Fruit fly (Drosophila melanogaster) whole organism, wandering third instar larva: ENCODE measurements around the gene CG33483.

ENCODE experiments used
- Abd-B ChIP-seq: fragments of >200 bp; optimal IDR thresholded peaks from 2 replicates; lab custom pipeline; 2017; ENCODE audit warnings: missing biosample characterization, missing genetic modification characterization
- CG32264 ChIP-seq: fragments of 200-800 bp; sonication (Bioruptor generic); optimal IDR thresholded peaks from 2 replicates; lab custom pipeline; 2016; ENCODE audit warnings: missing biosample characterization, missing genetic modification characterization
- CG9705 ChIP-seq: fragments of 200-800 bp; sonication (Bioruptor generic); optimal IDR thresholded peaks from 2 replicates; lab custom pipeline; 2018; ENCODE audit warnings: missing biosample characterization, mild to moderate bottlenecking, missing genetic modification characterization
- CrebA ChIP-seq: fragments of 200-800 bp; sonication (Bioruptor generic); optimal IDR thresholded peaks from 2 replicates; lab custom pipeline; 2016; ENCODE audit warnings: missing biosample characterization, mild to moderate bottlenecking, missing genetic modification characterization, borderline replicate concordance
- Dfd ChIP-seq: fragments of >200 bp; optimal IDR thresholded peaks from 2 replicates; lab custom pipeline; 2017; ENCODE audit warnings: missing biosample characterization, missing genetic modification characterization
- Dif ChIP-seq: fragments of 200-275, 200-300 bp; sonication (Bioruptor generic); optimal IDR thresholded peaks from 2 replicates; lab custom pipeline; 2018; ENCODE audit warnings: missing biosample characterization, missing genetic modification characterization; ENCODE audit not compliant: partially characterized antibody
- GATAd ChIP-seq: sonication (Bioruptor generic); optimal IDR thresholded peaks from 2 replicates; lab custom pipeline; 2016; ENCODE audit warnings: missing biosample characterization, missing genetic modification characterization
- HLH106 ChIP-seq: fragments of 200-800 bp; optimal IDR thresholded peaks from 3 replicates; lab custom pipeline; 2019; ENCODE audit warnings: missing biosample characterization, mild to moderate bottlenecking, missing genetic modification characterization, moderate library complexity
- Hnf4 ChIP-seq: fragments of 200-800 bp; sonication (Bioruptor generic); optimal IDR thresholded peaks from 2 replicates; lab custom pipeline; 2016; ENCODE audit warnings: missing biosample characterization, mild to moderate bottlenecking, missing genetic modification characterization
- Hr78 ChIP-seq: fragments of >200 bp; optimal IDR thresholded peaks from 2 replicates; lab custom pipeline; 2017; ENCODE audit warnings: missing biosample characterization, missing genetic modification characterization
- Mio ChIP-seq: sonication (Bioruptor generic); optimal IDR thresholded peaks from 2 replicates; lab custom pipeline; 2016; ENCODE audit warnings: missing biosample characterization, missing genetic modification characterization
- Myc ChIP-seq: fragments of >200 bp; optimal IDR thresholded peaks from 2 replicates; lab custom pipeline; 2017
- N ChIP-seq: fragments of >200 bp; optimal IDR thresholded peaks from 2 replicates; lab custom pipeline; 2018; ENCODE audit warnings: missing biosample characterization, missing external identifiers, missing genetic modification characterization
- OdsH ChIP-seq: fragments of 200-800 bp; sonication (Bioruptor generic); optimal IDR thresholded peaks from 2 replicates; lab custom pipeline; 2016; ENCODE audit warnings: missing biosample characterization, mild to moderate bottlenecking, missing genetic modification characterization
- Sp1 ChIP-seq: fragments of 200-800 bp; sonication (Bioruptor generic); optimal IDR thresholded peaks from 3 replicates; lab custom pipeline; 2019; ENCODE audit warnings: missing biosample characterization, mild to moderate bottlenecking, missing genetic modification characterization, moderate library complexity
- Vsx2 ChIP-seq: fragments of 200-300, 225-300 bp; sonication (Bioruptor generic); optimal IDR thresholded peaks from 2 replicates; lab custom pipeline; 2018; ENCODE audit warnings: missing biosample characterization, missing genetic modification characterization; ENCODE audit not compliant: partially characterized antibody
- br ChIP-seq: fragments of 200-800 bp; sonication (Bioruptor generic); optimal IDR thresholded peaks from 2 replicates; lab custom pipeline; 2016; ENCODE audit warnings: missing biosample characterization, missing genetic modification characterization
- brk ChIP-seq: fragments of 200-800 bp; sonication (Bioruptor generic); optimal IDR thresholded peaks from 2 replicates; lab custom pipeline; 2016; ENCODE audit warnings: missing biosample characterization, mild to moderate bottlenecking, missing genetic modification characterization
- dl ChIP-seq, 2 experiments: fragments of 175-275, 200-275 bp in 1 of 2; fragments of 200-275 bp in 1 of 2; sonication (Bioruptor generic); optimal IDR thresholded peaks; lab custom pipeline; 2018; ENCODE audit warnings: mild to moderate bottlenecking in 2 of 2, missing biosample characterization in 2 of 2, missing genetic modification characterization in 2 of 2, moderate library complexity in 2 of 2; ENCODE audit not compliant: partially characterized antibody in 2 of 2, insufficient read depth in 1 of 2
- dmrt93B ChIP-seq: fragments of 200-800 bp; sonication (Bioruptor generic); optimal IDR thresholded peaks from 2 replicates; lab custom pipeline; 2018; ENCODE audit warnings: missing biosample characterization, mild to moderate bottlenecking, missing genetic modification characterization
- ey ChIP-seq: fragments of 200-800 bp; sonication (Bioruptor generic); optimal IDR thresholded peaks from 2 replicates; lab custom pipeline; 2016; ENCODE audit warnings: missing biosample characterization, missing genetic modification characterization
- foxo ChIP-seq, 2 experiments: fragments of 200-800 bp; sonication (Bioruptor generic); optimal IDR thresholded peaks; 2 replicates in 1 of 2; 3 replicates in 1 of 2; lab custom pipeline; 2016 to 2017; ENCODE audit warnings: missing biosample characterization in 2 of 2, missing genetic modification characterization in 2 of 2
- fru ChIP-seq: fragments of 200-800 bp; sonication (Bioruptor generic); optimal IDR thresholded peaks from 3 replicates; lab custom pipeline; 2016; ENCODE audit warnings: missing biosample characterization, mild to moderate bottlenecking, missing genetic modification characterization
- h ChIP-seq: fragments of 200-800 bp; sonication (Bioruptor generic); optimal IDR thresholded peaks from 3 replicates; lab custom pipeline; 2016; ENCODE audit warnings: missing biosample characterization, mild to moderate bottlenecking, missing genetic modification characterization
- jim ChIP-seq: fragments of 175-275, 200-325 bp; sonication (Bioruptor generic); optimal IDR thresholded peaks from 2 replicates; lab custom pipeline; 2016; ENCODE audit warnings: missing biosample characterization, mild to moderate bottlenecking, missing genetic modification characterization
- lola ChIP-seq: fragments of >200 bp; optimal IDR thresholded peaks from 2 replicates; lab custom pipeline; 2017; ENCODE audit warnings: missing biosample characterization, missing genetic modification characterization
- pan ChIP-seq: fragments of >200 bp; optimal IDR thresholded peaks from 2 replicates; lab custom pipeline; 2017
- rgr ChIP-seq: fragments of 200-800 bp; sonication (Bioruptor generic); optimal IDR thresholded peaks from 3 replicates; lab custom pipeline; 2016; ENCODE audit warnings: missing biosample characterization, mild to moderate bottlenecking, missing genetic modification characterization
- sage ChIP-seq: fragments of 200-800 bp; sonication (Bioruptor generic); optimal IDR thresholded peaks from 2 replicates; lab custom pipeline; 2016; ENCODE audit warnings: missing biosample characterization, mild to moderate bottlenecking, missing genetic modification characterization
- sv ChIP-seq: fragments of 200-800 bp; sonication (Bioruptor generic); optimal IDR thresholded peaks from 3 replicates; lab custom pipeline; 2016; ENCODE audit warnings: missing biosample characterization, missing genetic modification characterization
- tai ChIP-seq: sonication (Bioruptor generic); optimal IDR thresholded peaks from 2 replicates; lab custom pipeline; 2016; ENCODE audit warnings: missing biosample characterization, missing genetic modification characterization
- usp ChIP-seq: fragments of >200 bp; optimal IDR thresholded peaks from 2 replicates; lab custom pipeline; 2017; ENCODE audit warnings: missing biosample characterization, missing genetic modification characterization

Gene CG33483

DNA sequence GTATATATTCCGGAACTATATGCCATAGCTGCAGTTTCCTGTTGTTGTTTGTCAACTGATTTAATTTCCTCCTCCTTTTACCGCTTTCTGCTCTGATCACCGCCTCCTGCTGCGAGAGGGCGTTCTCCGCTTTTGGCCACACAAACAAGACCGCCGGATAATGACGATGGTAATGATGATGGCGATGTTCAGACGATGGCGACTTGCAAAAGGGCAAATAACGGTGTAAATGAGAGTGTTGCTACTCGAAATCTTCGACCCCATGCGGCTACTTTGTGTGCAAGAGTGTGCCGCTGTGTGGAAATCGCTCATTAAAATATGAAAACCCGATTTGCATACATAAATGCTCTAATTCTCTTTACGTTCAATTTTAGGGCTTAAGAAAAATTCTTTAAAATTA is 36.1 kb downstream of the CG33483 start:
- no peak for TF ChIP-seq sv (GFP tag; lab: Kevin White, UChicago)
- TF ChIP-seq jim: no peak
- no peak for TF ChIP-seq Abd-B (GFP tag; lab: Kevin White, UChicago)
- TF ChIP-seq, all 38 proteins: peak for 0

dm6 chr3R:30865365-30865770 is 36.6 kb downstream of the CG33483 start:
- no peak for TF ChIP-seq dmrt93B (GFP tag; lab: Kevin White, UChicago)
- TF ChIP-seq GATAd (GFP tag; lab: Kevin White, UChicago): no peak
- no peak for TF ChIP-seq Dif (GFP tag; lab: Kevin White, UChicago)
- TF ChIP-seq Dfd (GFP tag; lab: Kevin White, UChicago): no peak
- TF ChIP-seq Mio (GFP tag; lab: Kevin White, UChicago): no peak
- TF ChIP-seq CG9705 (GFP tag; lab: Kevin White, UChicago): no peak
- no peak for TF ChIP-seq pan
- TF ChIP-seq brk (GFP tag; lab: Kevin White, UChicago): no peak
- no peak for TF ChIP-seq OdsH (GFP tag; lab: Kevin White, UChicago)
- TF ChIP-seq Vsx2 (GFP tag; lab: Kevin White, UChicago): no peak
- no peak for TF ChIP-seq rgr (GFP tag; lab: Kevin White, UChicago)
- TF ChIP-seq Myc (lab: Kevin White, UChicago): no peak
- no peak for TF ChIP-seq Hr78 (GFP tag; lab: Kevin White, UChicago)

dm6 chr3R:30864465-30864864 is 37.5 kb downstream of the CG33483 start:
- TF ChIP-seq dl (GFP tag; optimal IDR thresholded peaks at IDR 0.05; lab: Kevin White, UChicago; ENCODE audit: insufficient read depth in 1 of 2, partially characterized antibody in 2 of 2) (no peak), ey (GFP tag; lab: Kevin White, UChicago) (no peak), Hr78 (GFP tag; lab: Kevin White, UChicago) (no peak), Abd-B (GFP tag; lab: Kevin White, UChicago) (no peak), HLH106 (no peak), jim (no peak), Dif (GFP tag; lab: Kevin White, UChicago) (no peak), Vsx2 (GFP tag; lab: Kevin White, UChicago) (no peak), dmrt93B (GFP tag; lab: Kevin White, UChicago) (no peak), Sp1 (GFP tag; lab: Kevin White, UChicago) (no peak), N (GFP tag; lab: Kevin White, UChicago) (no peak), Myc (lab: Kevin White, UChicago) (no peak), tai (GFP tag; lab: Kevin White, UChicago) (no peak), CG9705 (GFP tag; lab: Kevin White, UChicago) (no peak), brk (GFP tag; lab: Kevin White, UChicago) (no peak), CrebA (GFP tag; lab: Kevin White, UChicago) (no peak), Hnf4 (GFP tag; lab: Kevin White, UChicago) (no peak), br (no peak)
- TF ChIP-seq, all 38 proteins: peak for 0

DNA sequence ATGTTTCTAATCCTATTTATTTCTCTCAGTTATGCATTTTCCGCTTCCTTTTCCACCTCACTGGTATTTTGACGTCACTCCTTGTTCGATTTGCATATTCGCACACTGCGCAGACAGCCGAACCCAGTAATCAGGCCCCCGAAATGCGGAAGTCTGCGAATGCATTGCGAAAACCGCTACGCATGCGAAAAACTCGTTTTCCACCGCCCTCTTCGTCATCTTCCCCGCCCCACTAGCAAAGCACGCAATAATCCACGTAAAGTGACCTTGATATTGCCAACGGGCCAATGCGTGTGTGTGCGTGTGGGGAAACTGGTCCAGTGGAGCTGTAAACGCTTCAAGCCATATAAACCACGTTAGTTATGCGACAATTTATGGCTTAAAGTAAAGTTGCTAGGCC is 38.0 kb downstream of the CG33483 start:
- TF ChIP-seq rgr (GFP tag; lab: Kevin White, UChicago) (no peak), CrebA (GFP tag; lab: Kevin White, UChicago) (no peak), jim (no peak), Hnf4 (GFP tag; lab: Kevin White, UChicago) (no peak), Abd-B (GFP tag; lab: Kevin White, UChicago) (no peak), usp (no peak), pan (no peak), dmrt93B (GFP tag; lab: Kevin White, UChicago) (no peak), fru (GFP tag; lab: Kevin White, UChicago) (no peak), Dif (GFP tag; lab: Kevin White, UChicago) (no peak), sage (GFP tag; lab: Kevin White, UChicago) (no peak), lola (no peak), foxo (GFP tag; optimal IDR thresholded peaks at IDR 0.05; lab: Kevin White, UChicago) (no peak)

DNA sequence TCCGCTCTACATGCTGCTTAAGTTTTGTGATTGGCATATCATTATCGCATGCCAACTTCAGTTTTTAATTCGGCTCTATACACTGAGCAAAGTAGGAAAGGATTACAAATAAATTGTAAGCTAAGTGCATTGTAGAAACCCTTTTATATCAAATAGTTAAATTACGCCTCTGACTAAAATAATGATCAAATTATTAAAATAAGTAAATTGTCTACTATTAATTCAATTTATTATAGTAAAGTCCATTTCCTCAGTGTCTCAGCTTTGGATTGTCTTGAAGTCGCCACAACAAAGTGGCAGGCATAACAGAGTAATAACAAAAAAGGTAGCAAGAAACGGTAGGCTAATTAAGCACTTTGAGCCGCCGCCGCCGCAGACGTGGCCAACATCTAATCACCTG is 39.5 kb downstream of the CG33483 start:
- TF ChIP-seq sv (GFP tag; lab: Kevin White, UChicago): no peak
- TF ChIP-seq CG9705 (GFP tag; lab: Kevin White, UChicago): no peak
- no peak for TF ChIP-seq Dif (GFP tag; lab: Kevin White, UChicago)
- TF ChIP-seq fru (GFP tag; lab: Kevin White, UChicago): no peak
- TF ChIP-seq Dfd (GFP tag; lab: Kevin White, UChicago): no peak
- no peak for TF ChIP-seq Sp1 (GFP tag; lab: Kevin White, UChicago)
- no peak for TF ChIP-seq CG32264
- no peak for TF ChIP-seq Hr78 (GFP tag; lab: Kevin White, UChicago)
- TF ChIP-seq GATAd (GFP tag; lab: Kevin White, UChicago): no peak
- TF ChIP-seq h (GFP tag; lab: Kevin White, UChicago): no peak
- no peak for TF ChIP-seq usp
- no peak for TF ChIP-seq Mio (GFP tag; lab: Kevin White, UChicago)
- no peak for TF ChIP-seq Hnf4 (GFP tag; lab: Kevin White, UChicago)
- no peak for TF ChIP-seq brk (GFP tag; lab: Kevin White, UChicago)
- no peak for TF ChIP-seq Abd-B (GFP tag; lab: Kevin White, UChicago)
- no peak for TF ChIP-seq HLH106
- no peak for TF ChIP-seq foxo (GFP tag; optimal IDR thresholded peaks at IDR 0.05; lab: Kevin White, UChicago)
- TF ChIP-seq lola: no peak
